Fruit fly (Drosophila melanogaster) Kc167 (cell line): Measurements from ENCODE around the gene CDase.

Experiments
- Myc ChIP-seq: fragments of >200 bp; optimal IDR thresholded peaks from 2 replicates; lab custom pipeline; 2017; ENCODE audit warnings: missing external identifiers
- Sin3A ChIP-seq: fragments of >200 bp; optimal IDR thresholded peaks from 2 replicates; lab custom pipeline; 2018; ENCODE audit warnings: missing external identifiers
- h ChIP-seq: fragments of >200 bp; optimal IDR thresholded peaks from 3 replicates; lab custom pipeline; 2018; ENCODE audit warnings: missing external identifiers
- insv ChIP-seq: fragments of >200 bp; optimal IDR thresholded peaks from 3 replicates; lab custom pipeline; 2018; ENCODE audit warnings: missing external identifiers
- psq ChIP-seq: fragments of >200 bp; optimal IDR thresholded peaks from 2 replicates; lab custom pipeline; 2017; ENCODE audit warnings: missing external identifiers
- ttk ChIP-seq: sonication (Bioruptor generic); optimal IDR thresholded peaks from 2 replicates; lab custom pipeline; 2017; ENCODE audit warnings: missing external identifiers

CDase gene

DNA sequence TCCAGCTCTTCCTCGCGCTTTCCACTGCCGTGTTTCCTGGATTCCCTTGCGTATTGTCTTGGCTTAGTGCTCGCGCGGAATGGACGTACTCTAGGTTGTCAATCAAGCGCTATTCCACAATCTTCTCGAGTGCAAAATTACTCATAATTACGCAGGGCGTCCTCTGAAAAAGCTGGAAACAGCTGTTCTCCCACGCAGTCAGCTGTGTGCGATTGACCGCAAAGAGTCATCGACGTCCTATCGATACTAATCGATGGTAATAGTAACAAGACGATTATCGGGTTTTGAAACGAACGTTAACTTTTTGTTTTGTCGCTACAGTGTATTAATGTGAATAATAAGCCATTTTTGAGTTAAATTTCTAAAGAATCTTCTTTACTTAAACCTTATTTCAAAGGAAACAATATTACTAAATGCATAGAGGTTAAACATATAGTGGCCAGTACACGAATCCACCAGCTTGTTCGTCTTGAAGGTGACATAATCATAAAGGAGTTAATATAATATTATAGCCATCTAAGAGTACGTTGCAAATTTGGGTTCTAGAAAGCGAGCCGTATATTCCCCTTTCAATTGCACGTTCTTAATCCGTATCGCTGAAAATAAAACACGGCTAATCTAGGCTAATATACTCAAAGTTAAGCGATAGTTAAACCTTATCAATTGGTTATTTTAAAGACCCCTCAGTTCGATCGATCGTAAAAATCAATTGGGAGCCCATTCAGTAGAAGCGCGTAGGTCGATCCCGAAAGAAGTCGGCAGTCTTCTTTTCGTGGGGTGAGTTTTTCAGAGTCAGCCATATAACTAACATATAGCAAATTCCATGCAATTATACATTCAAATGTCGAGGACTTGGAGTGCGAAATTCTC, at the start of gene CDase, which contains the start of gene CG2224:
CDase (plus strand) TSS at position 456 of the 870 bp plus-strand sequence.
CG2224 (minus strand) TSS at position 235 of the 870 bp plus-strand sequence.
- no peak for TF ChIP-seq ttk (lab: Kevin White, UChicago)
- no peak for TF ChIP-seq h
- no peak for TF ChIP-seq Myc
- no peak for TF ChIP-seq insv (lab: Kevin White, UChicago)
- no peak for TF ChIP-seq Sin3A (lab: Kevin White, UChicago)
- no peak for TF ChIP-seq psq (lab: Kevin White, UChicago)

DNA sequence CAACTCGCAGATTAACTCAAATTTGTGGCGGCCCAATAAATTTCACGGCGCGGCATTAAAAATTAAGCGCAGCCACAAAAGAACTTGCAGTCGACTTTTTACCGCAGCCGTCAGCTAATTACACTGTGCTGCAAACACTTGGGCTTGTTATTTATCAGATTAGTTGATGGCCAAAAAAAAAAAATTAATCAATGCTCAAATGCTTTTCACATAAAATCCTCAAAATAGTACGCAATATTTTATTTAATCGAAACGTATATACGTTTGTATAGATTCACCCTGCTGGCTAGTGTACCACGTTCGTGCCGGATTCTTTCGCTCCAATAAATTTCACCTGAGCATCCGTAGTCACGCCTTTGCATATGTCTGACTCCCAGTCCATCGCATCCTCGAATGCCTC, 45.5 kb upstream of the CDase start:
- TF ChIP-seq h (no peak), psq (lab: Kevin White, UChicago) (no peak), ttk (lab: Kevin White, UChicago) (no peak), Myc (no peak), Sin3A (lab: Kevin White, UChicago) (no peak), insv (lab: Kevin White, UChicago) (no peak)

DNA sequence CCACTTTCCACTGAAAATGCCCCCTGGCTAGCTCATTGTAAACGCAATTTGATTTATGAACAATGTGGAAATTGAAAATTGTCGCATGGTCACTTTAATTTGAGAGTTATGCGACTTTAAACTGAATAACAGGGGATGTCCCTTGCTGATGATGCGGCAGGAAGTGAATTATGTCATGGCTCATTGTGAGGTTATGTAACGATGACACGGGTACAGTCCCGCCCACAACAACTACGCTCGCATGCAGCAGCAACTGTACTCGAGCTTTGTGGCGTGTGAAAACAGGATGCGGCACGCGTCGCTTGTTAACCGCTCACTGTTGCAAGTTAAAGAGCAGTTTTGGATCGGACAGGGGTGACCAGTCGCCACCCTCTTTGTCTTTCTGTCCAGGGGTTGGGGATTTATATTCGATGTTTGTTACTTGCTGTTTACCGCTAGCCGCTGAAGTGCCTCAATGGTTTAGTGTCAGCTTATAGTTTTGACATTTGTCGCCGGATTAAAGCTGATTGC, 42.5 kb upstream of the CDase start:
- no peak for TF ChIP-seq Myc
- TF ChIP-seq h, result no peak
- TF ChIP-seq Sin3A (lab: Kevin White, UChicago), result no peak
- TF ChIP-seq insv (lab: Kevin White, UChicago), result no peak
- TF ChIP-seq psq (lab: Kevin White, UChicago), result no peak
- no peak for TF ChIP-seq ttk (lab: Kevin White, UChicago)

DNA sequence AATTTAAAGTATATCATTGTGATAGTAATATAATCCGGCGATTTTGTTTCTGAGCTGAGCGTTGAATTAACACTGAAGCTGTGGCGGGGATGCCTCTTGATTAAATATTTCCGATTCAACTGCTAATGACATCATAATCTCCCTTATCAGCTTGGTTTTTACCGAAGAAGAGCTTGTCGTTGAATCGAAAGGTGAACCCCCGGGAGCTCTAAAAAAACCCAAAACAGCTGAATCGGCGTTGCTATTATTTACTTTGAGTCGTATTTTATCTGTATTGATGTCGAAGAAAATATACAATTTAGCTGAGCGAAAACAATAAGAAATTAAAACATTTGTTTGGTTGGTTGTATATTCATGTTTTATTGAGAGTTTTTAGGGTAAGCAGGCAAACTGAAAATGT, 40.1 kb upstream of the CDase start:
- TF ChIP-seq psq (lab: Kevin White, UChicago) (no peak), insv (lab: Kevin White, UChicago) (no peak), Myc (no peak), h (no peak), Sin3A (lab: Kevin White, UChicago) (no peak), ttk (lab: Kevin White, UChicago) (no peak)

DNA sequence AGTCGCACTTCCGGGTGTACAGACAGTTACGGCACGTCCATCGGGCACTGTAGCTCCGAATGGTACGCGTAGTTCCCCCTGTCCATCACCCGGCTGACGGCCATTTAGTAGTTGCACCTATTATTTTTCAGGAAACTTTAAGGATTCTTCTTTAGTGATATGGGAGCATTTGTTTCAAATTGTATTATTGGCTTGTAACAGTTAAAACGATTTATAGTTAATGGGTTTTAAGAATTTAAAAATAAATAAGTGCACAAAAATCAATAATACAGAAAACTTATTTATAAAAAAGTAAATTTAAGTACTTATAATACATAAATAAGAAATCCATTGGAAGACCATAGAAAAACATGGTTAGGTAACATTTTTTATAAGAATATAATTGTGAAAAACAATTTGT, 36.5 kb upstream of the CDase start, which contains the start of the genes CG2217 and CG42740:
CG2217 (minus strand) TSS at position 101 of the 400 bp plus-strand sequence.
CG42740 (minus strand) TSS at position 101 of the 400 bp plus-strand sequence.
- TF ChIP-seq Myc, result no peak
- TF ChIP-seq h, result no peak
- no peak for TF ChIP-seq Sin3A (lab: Kevin White, UChicago)
- no peak for TF ChIP-seq psq (lab: Kevin White, UChicago)
- TF ChIP-seq ttk (lab: Kevin White, UChicago), result no peak
- no peak for TF ChIP-seq insv (lab: Kevin White, UChicago)

DNA sequence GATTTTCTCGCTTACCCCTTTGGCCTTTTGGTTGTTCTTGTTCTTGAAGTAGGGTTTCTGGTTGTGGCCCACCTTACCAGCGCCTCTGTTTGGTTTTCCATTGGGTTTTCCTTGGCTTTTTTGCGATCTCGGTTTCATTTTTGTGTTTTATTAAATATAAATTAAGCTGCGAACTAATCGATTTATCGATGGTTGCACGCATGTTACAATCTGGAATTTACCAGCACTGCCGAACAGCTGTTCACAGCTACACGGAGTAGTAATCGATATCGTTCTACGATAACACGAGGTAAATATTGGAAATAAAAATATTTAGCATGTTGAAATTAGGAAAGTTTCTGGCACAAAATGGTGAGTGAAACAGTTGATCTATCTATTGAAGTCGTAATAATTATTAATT, 35.6 kb upstream of the CDase start, which contains the start of the genes CG15535 and mRpS18C:
CG15535 (minus strand) TSS at position 235 of the 400 bp plus-strand sequence.
mRpS18C (plus strand) TSS at position 280 of the 400 bp plus-strand sequence.
- TF ChIP-seq h (no peak), Sin3A (lab: Kevin White, UChicago) (no peak), ttk (lab: Kevin White, UChicago) (no peak), insv (lab: Kevin White, UChicago) (no peak)

DNA sequence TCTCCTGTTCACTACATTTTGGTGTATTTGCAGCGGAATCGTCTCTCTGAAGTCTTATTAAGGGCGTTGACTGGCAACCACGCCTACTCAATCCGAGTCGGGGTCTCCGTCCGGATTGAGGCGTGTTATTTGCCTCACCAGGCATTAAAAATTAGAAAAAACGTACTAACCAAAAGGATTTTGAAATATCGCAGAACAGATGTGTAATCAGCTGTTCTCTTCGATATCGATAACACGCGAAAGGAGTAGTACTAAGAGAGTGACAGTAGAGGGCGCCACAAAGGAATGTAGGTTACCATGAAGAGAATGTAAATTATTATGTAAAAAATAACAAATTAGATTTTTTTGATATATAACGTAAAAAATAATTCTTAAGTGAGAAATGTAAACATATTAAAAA, 34.3 kb upstream of the CDase start, which contains the start of gene CG15536:
CG15536 (minus strand) TSS at position 170 of the 400 bp plus-strand sequence.
- no peak for TF ChIP-seq Sin3A (lab: Kevin White, UChicago)
- TF ChIP-seq Myc, result no peak
- TF ChIP-seq h, result no peak
- no peak for TF ChIP-seq insv (lab: Kevin White, UChicago)
- no peak for TF ChIP-seq ttk (lab: Kevin White, UChicago)
- TF ChIP-seq psq (lab: Kevin White, UChicago), result no peak

DNA sequence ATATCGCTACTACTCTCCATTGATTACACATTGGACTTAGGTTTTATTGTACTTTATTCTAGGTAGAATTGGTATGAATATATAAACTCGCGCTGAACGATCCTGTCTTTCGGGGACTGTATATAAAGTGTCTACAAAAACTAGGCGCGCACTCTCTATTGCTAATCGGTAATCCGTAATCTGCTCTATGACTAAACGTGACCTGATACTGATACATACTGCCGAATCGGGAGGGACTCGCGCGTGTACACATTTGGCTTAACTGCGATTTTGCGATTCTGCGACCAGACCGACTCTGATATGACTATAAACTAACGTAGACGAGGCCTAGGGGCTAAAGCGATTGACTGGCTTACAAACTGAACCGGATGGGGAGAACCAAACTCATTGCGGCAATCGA, 33.7 kb upstream of the CDase start:
- TF ChIP-seq Sin3A (lab: Kevin White, UChicago) (no peak), ttk (lab: Kevin White, UChicago) (no peak), h (no peak), Myc (no peak), psq (lab: Kevin White, UChicago) (no peak), insv (lab: Kevin White, UChicago) (no peak)

DNA sequence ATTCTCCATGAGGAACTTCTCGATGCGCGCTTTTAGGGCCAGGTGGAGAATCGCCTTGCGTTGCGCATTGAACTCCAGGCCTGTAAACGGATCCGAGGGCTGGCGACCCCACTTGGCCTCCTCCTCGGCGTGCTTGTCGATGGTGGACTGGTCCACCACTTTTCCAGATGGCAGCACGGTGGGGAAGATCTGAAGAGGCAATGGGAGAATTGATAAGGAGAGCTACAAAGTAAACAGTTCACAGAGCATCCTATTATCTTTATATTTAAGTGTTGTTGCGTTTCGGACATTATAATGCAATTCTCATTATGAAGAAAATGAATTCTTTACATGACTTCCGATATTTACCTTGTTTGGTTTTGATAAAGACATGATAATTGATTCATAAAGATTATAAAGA, 32.7 kb upstream of the CDase start:
- TF ChIP-seq Myc, result no peak
- TF ChIP-seq ttk (lab: Kevin White, UChicago), result no peak
- no peak for TF ChIP-seq Sin3A (lab: Kevin White, UChicago)
- TF ChIP-seq h, result no peak
- TF ChIP-seq psq (lab: Kevin White, UChicago), result no peak
- no peak for TF ChIP-seq insv (lab: Kevin White, UChicago)

DNA sequence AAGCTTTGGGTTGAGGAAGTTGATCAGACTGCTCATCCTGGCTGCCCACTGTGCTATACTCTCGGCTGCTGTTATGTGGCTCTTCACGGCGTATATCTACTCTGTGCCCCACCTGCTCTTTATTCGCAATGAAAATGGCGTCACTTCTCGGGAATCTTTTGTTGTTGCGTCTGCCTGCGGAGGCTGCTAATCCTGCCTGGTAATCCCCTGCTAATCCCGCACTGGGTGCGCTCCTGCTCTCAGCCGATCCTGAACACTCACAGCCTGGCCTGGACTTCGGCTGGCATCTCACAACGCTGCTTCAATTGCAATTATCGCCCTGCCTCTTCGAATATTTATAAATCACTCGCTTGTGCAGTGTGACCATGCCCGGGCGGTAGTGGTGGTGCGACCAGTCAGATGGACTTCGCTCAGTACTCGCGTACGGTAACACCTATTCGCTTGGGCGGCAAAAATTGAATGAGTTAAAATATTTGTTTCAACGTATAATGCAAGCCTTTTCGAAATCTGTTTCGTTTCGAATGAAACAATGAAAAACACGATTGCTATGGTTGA, 31.4 kb upstream of the CDase start, which contains the start of gene CG2218:
CG2218 (minus strand) TSS at position 472 of the 555 bp plus-strand sequence.
- TF ChIP-seq Sin3A (lab: Kevin White, UChicago) (no peak), Myc (no peak), psq (lab: Kevin White, UChicago) (no peak), h (no peak), ttk (lab: Kevin White, UChicago) (no peak), insv (lab: Kevin White, UChicago) (no peak)

DNA sequence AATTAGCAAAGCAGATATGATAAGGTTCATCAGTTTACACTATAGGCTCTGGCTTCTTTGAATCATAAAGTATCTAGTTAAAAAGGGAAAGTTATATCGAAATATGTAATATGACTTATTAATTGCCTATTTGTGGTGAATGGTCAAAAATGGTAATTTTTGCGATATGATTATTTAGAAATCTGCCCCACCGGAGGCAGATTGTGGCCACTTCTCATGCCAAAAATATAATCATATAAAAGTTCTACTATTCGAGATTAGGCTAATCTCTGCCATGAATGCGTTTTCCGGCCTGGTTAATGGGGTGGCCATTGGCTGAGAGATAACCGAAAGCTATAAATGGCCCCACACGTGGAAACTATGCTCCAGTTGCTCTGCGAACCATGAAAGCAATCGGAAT, 30.9 kb upstream of the CDase start, which contains the start of gene CG15533:
CG15533 (plus strand) TSS at position 362 of the 400 bp plus-strand sequence.
- TF ChIP-seq insv (lab: Kevin White, UChicago) (no peak), Sin3A (lab: Kevin White, UChicago) (no peak), ttk (lab: Kevin White, UChicago) (no peak), psq (lab: Kevin White, UChicago) (no peak), h (no peak), Myc (no peak)
